Fruit fly (Drosophila melanogaster) whole organism, wandering third instar larva: ENCODE results near the gene CG18178.

ENCODE experiments used
- CrebA ChIP-seq: fragments of 200-800 bp; sonication (Bioruptor generic); optimal IDR thresholded peaks from 2 replicates; lab custom pipeline; 2016; ENCODE audit warnings: missing biosample characterization, mild to moderate bottlenecking, missing genetic modification characterization, borderline replicate concordance
- Dfd ChIP-seq: fragments of >200 bp; optimal IDR thresholded peaks from 2 replicates; lab custom pipeline; 2017; ENCODE audit warnings: missing biosample characterization, missing genetic modification characterization
- GATAd ChIP-seq: sonication (Bioruptor generic); optimal IDR thresholded peaks from 2 replicates; lab custom pipeline; 2016; ENCODE audit warnings: missing biosample characterization, missing genetic modification characterization
- Hnf4 ChIP-seq: fragments of 200-800 bp; sonication (Bioruptor generic); optimal IDR thresholded peaks from 2 replicates; lab custom pipeline; 2016; ENCODE audit warnings: missing biosample characterization, mild to moderate bottlenecking, missing genetic modification characterization
- Hr78 ChIP-seq: fragments of >200 bp; optimal IDR thresholded peaks from 2 replicates; lab custom pipeline; 2017; ENCODE audit warnings: missing biosample characterization, missing genetic modification characterization
- Mio ChIP-seq: sonication (Bioruptor generic); optimal IDR thresholded peaks from 2 replicates; lab custom pipeline; 2016; ENCODE audit warnings: missing biosample characterization, missing genetic modification characterization
- Myc ChIP-seq: fragments of >200 bp; optimal IDR thresholded peaks from 2 replicates; lab custom pipeline; 2017
- N ChIP-seq: fragments of >200 bp; optimal IDR thresholded peaks from 2 replicates; lab custom pipeline; 2018; ENCODE audit warnings: missing biosample characterization, missing external identifiers, missing genetic modification characterization
- OdsH ChIP-seq: fragments of 200-800 bp; sonication (Bioruptor generic); optimal IDR thresholded peaks from 2 replicates; lab custom pipeline; 2016; ENCODE audit warnings: missing biosample characterization, mild to moderate bottlenecking, missing genetic modification characterization
- Rel ChIP-seq, 2 experiments: fragments of 200-800 bp; sonication (Bioruptor generic) in 1 of 2; optimal IDR thresholded peaks; 2 replicates in 1 of 2; 3 replicates in 1 of 2; lab custom pipeline; 2016 to 2019; ENCODE audit warnings: mild to moderate bottlenecking in 2 of 2, missing biosample characterization in 2 of 2, missing genetic modification characterization in 2 of 2, moderate library complexity in 1 of 2
- Sp1 ChIP-seq: fragments of 200-800 bp; sonication (Bioruptor generic); optimal IDR thresholded peaks from 3 replicates; lab custom pipeline; 2019; ENCODE audit warnings: missing biosample characterization, mild to moderate bottlenecking, missing genetic modification characterization, moderate library complexity
- Vsx2 ChIP-seq: fragments of 200-300, 225-300 bp; sonication (Bioruptor generic); optimal IDR thresholded peaks from 2 replicates; lab custom pipeline; 2018; ENCODE audit warnings: missing biosample characterization, missing genetic modification characterization; ENCODE audit not compliant: partially characterized antibody
- br ChIP-seq: fragments of 200-800 bp; sonication (Bioruptor generic); optimal IDR thresholded peaks from 2 replicates; lab custom pipeline; 2016; ENCODE audit warnings: missing biosample characterization, missing genetic modification characterization
- dl ChIP-seq, 2 experiments: fragments of 175-275, 200-275 bp in 1 of 2; fragments of 200-275 bp in 1 of 2; sonication (Bioruptor generic); optimal IDR thresholded peaks; lab custom pipeline; 2018; ENCODE audit warnings: mild to moderate bottlenecking in 2 of 2, missing biosample characterization in 2 of 2, missing genetic modification characterization in 2 of 2, moderate library complexity in 2 of 2; ENCODE audit not compliant: partially characterized antibody in 2 of 2, insufficient read depth in 1 of 2
- dmrt93B ChIP-seq: fragments of 200-800 bp; sonication (Bioruptor generic); optimal IDR thresholded peaks from 2 replicates; lab custom pipeline; 2018; ENCODE audit warnings: missing biosample characterization, mild to moderate bottlenecking, missing genetic modification characterization
- ey ChIP-seq: fragments of 200-800 bp; sonication (Bioruptor generic); optimal IDR thresholded peaks from 2 replicates; lab custom pipeline; 2016; ENCODE audit warnings: missing biosample characterization, missing genetic modification characterization
- foxo ChIP-seq, 2 experiments: fragments of 200-800 bp; sonication (Bioruptor generic); optimal IDR thresholded peaks; 2 replicates in 1 of 2; 3 replicates in 1 of 2; lab custom pipeline; 2016 to 2017; ENCODE audit warnings: missing biosample characterization in 2 of 2, missing genetic modification characterization in 2 of 2
- fru ChIP-seq: fragments of 200-800 bp; sonication (Bioruptor generic); optimal IDR thresholded peaks from 3 replicates; lab custom pipeline; 2016; ENCODE audit warnings: missing biosample characterization, mild to moderate bottlenecking, missing genetic modification characterization
- h ChIP-seq: fragments of 200-800 bp; sonication (Bioruptor generic); optimal IDR thresholded peaks from 3 replicates; lab custom pipeline; 2016; ENCODE audit warnings: missing biosample characterization, mild to moderate bottlenecking, missing genetic modification characterization
- jim ChIP-seq: fragments of 175-275, 200-325 bp; sonication (Bioruptor generic); optimal IDR thresholded peaks from 2 replicates; lab custom pipeline; 2016; ENCODE audit warnings: missing biosample characterization, mild to moderate bottlenecking, missing genetic modification characterization
- lola ChIP-seq: fragments of >200 bp; optimal IDR thresholded peaks from 2 replicates; lab custom pipeline; 2017; ENCODE audit warnings: missing biosample characterization, missing genetic modification characterization
- pan ChIP-seq: fragments of >200 bp; optimal IDR thresholded peaks from 2 replicates; lab custom pipeline; 2017
- psq ChIP-seq: fragments of 200-800 bp; sonication (Bioruptor generic); optimal IDR thresholded peaks from 3 replicates; lab custom pipeline; 2017; ENCODE audit warnings: missing biosample characterization, mild to moderate bottlenecking, missing genetic modification characterization, moderate library complexity
- rgr ChIP-seq: fragments of 200-800 bp; sonication (Bioruptor generic); optimal IDR thresholded peaks from 3 replicates; lab custom pipeline; 2016; ENCODE audit warnings: missing biosample characterization, mild to moderate bottlenecking, missing genetic modification characterization
- sage ChIP-seq: fragments of 200-800 bp; sonication (Bioruptor generic); optimal IDR thresholded peaks from 2 replicates; lab custom pipeline; 2016; ENCODE audit warnings: missing biosample characterization, mild to moderate bottlenecking, missing genetic modification characterization
- sv ChIP-seq: fragments of 200-800 bp; sonication (Bioruptor generic); optimal IDR thresholded peaks from 3 replicates; lab custom pipeline; 2016; ENCODE audit warnings: missing biosample characterization, missing genetic modification characterization
- tai ChIP-seq: sonication (Bioruptor generic); optimal IDR thresholded peaks from 2 replicates; lab custom pipeline; 2016; ENCODE audit warnings: missing biosample characterization, missing genetic modification characterization
- usp ChIP-seq: fragments of >200 bp; optimal IDR thresholded peaks from 2 replicates; lab custom pipeline; 2017; ENCODE audit warnings: missing biosample characterization, missing genetic modification characterization
- woc ChIP-seq: sonication (Bioruptor generic); optimal IDR thresholded peaks from 2 replicates; lab custom pipeline; 2016; ENCODE audit warnings: missing biosample characterization, mild to moderate bottlenecking, missing genetic modification characterization

The CG18178 gene

dm6 chr3L:9763389-9763917 lies 44.5 kb upstream of the CG18178 start, which contains the start of gene Ae2:
Ae2 (plus strand) TSS chr3L:9763544.
- TF ChIP-seq h (peak; percentile 11), Hnf4 (GFP tag; lab: Kevin White, UChicago) (peak; percentile 34), Rel (GFP tag; optimal IDR thresholded peaks at IDR 0.05; lab: Kevin White, UChicago) (no peak), Rel (tag; optimal IDR thresholded peaks at IDR 0.05; lab: Kevin White, UChicago) (peak; percentile 6), psq (GFP tag; lab: Kevin White, UChicago) (peak; percentile 99), tai (GFP tag; lab: Kevin White, UChicago) (peak; percentile 24), dl (GFP tag; optimal IDR thresholded peaks at IDR 0.05; lab: Kevin White, UChicago; ENCODE audit: insufficient read depth in 1 of 2, partially characterized antibody in 2 of 2) (no peak), br (GFP tag; lab: Kevin White, UChicago) (peak; percentile 17), woc (GFP tag; lab: Kevin White, UChicago) (no peak), CrebA (GFP tag; lab: Kevin White, UChicago) (peak; percentile 15), fru (GFP tag; lab: Kevin White, UChicago) (peak; percentile 11), OdsH (GFP tag; lab: Kevin White, UChicago) (no peak), GATAd (GFP tag; lab: Kevin White, UChicago) (no peak), Sp1 (GFP tag; lab: Kevin White, UChicago) (peak; percentile 23), sage (GFP tag; lab: Kevin White, UChicago) (peak; percentile 25)

dm6 chr3L:9762036-9762597 lies 43.2 kb upstream of the CG18178 start:
- TF ChIP-seq rgr (GFP tag; lab: Kevin White, UChicago) (peak; percentile 23), Hnf4 (GFP tag; lab: Kevin White, UChicago) (peak; percentile 5), usp (GFP tag; lab: Kevin White, UChicago) (no peak), Mio (no peak), GATAd (GFP tag; lab: Kevin White, UChicago) (no peak), foxo (GFP tag; optimal IDR thresholded peaks at IDR 0.05; lab: Kevin White, UChicago) (no peak), Dfd (GFP tag; lab: Kevin White, UChicago) (no peak), CrebA (GFP tag; lab: Kevin White, UChicago) (no peak), Myc (lab: Kevin White, UChicago) (peak; percentile 84), Hr78 (GFP tag; lab: Kevin White, UChicago) (no peak), ey (GFP tag; lab: Kevin White, UChicago) (no peak), lola (no peak), jim (GFP tag; lab: Kevin White, UChicago) (no peak), dmrt93B (GFP tag; lab: Kevin White, UChicago) (no peak), N (GFP tag; lab: Kevin White, UChicago) (peak; percentile 90), h (no peak), br (GFP tag; lab: Kevin White, UChicago) (no peak), Vsx2 (no peak), dl (GFP tag; optimal IDR thresholded peaks at IDR 0.05; lab: Kevin White, UChicago; ENCODE audit: insufficient read depth in 1 of 2, partially characterized antibody in 2 of 2) (no peak), psq (GFP tag; lab: Kevin White, UChicago) (no peak), Sp1 (GFP tag; lab: Kevin White, UChicago) (no peak), woc (GFP tag; lab: Kevin White, UChicago) (no peak)

dm6 chr3L:9760151-9760749 lies 41.3 kb upstream of the CG18178 start, which contains the start of gene CG42268:
CG42268 (minus strand) TSS chr3L:9760395.
- TF ChIP-seq Mio (no peak), Rel (GFP tag; optimal IDR thresholded peaks at IDR 0.05; lab: Kevin White, UChicago) (no peak), Rel (tag; optimal IDR thresholded peaks at IDR 0.05; lab: Kevin White, UChicago) (peak; percentile 52)

- TF ChIP-seq Myc (lab: Kevin White, UChicago) (peak; percentile 34), dl (GFP tag; optimal IDR thresholded peaks at IDR 0.05; lab: Kevin White, UChicago; ENCODE audit: insufficient read depth in 1 of 2, partially characterized antibody in 2 of 2) (no peak), sv (GFP tag; lab: Kevin White, UChicago) (no peak), pan (lab: Kevin White, UChicago) (no peak)
These were observed 32.7 kb upstream of the CG18178 start for dm6 chr3L:9751625-9752024.
